Worm (Caenorhabditis elegans) whole organism, midembryonic: ENCODE results near the gene srbc-67.

Source experiments
- T22C8.4 ChIP-seq: fragments of 200-800 bp; sonication (Bioruptor generic); IDR thresholded peaks from 2 replicates; pipeline ENCODE4 v1.3.6; 2022; ENCODE audit warnings: missing genetic modification characterization, missing compliant biosample characterization
- cog-1 ChIP-seq: sonication (generic microtip); optimal IDR thresholded peaks from 2 replicates; lab custom pipeline; 2016; ENCODE audit warnings: missing genetic modification characterization, missing compliant biosample characterization
- flt-1 ChIP-seq: fragments of 200-800 bp; sonication (Bioruptor generic); IDR thresholded peaks from 2 replicates; pipeline ENCODE4 v1.3.6; 2022; ENCODE audit warnings: missing genetic modification characterization, missing compliant biosample characterization
- klf-2 ChIP-seq: fragments of 200-800 bp; sonication (Bioruptor generic); conservative IDR thresholded peaks from 2 replicates; pipeline ENCODE4 v1.3.6; 2022; ENCODE audit warnings: missing genetic modification reagents, missing genetic modification characterization, missing compliant biosample characterization
- med-1 ChIP-seq: sonication (generic microtip); optimal IDR thresholded peaks from 2 replicates; lab custom pipeline; 2017; ENCODE audit warnings: missing genetic modification characterization, mild to moderate bottlenecking, missing compliant biosample characterization, antibody characterized with exemption, missing genetic modification reagents; ENCODE audit not compliant: insufficient read depth
- ref-1 ChIP-seq: fragments of 200-800 bp; sonication (Bioruptor generic); conservative IDR thresholded peaks from 2 replicates; pipeline ENCODE4 v1.3.6; 2022; ENCODE audit warnings: missing genetic modification reagents, missing genetic modification characterization, missing compliant biosample characterization
- tab-1 ChIP-seq: fragments of 200-800 bp; sonication (Bioruptor generic); IDR thresholded peaks from 2 replicates; pipeline ENCODE4 v1.3.6; 2022; ENCODE audit warnings: missing genetic modification characterization, missing compliant biosample characterization
- ztf-23 ChIP-seq: fragments of 200-800 bp; sonication (Bioruptor generic); IDR thresholded peaks from 2 replicates; pipeline ENCODE4 v1.3.6; 2022; ENCODE audit warnings: missing genetic modification reagents, missing genetic modification characterization, missing compliant biosample characterization
- ztf-29 ChIP-seq: fragments of 200-800 bp; sonication (Bioruptor generic); IDR thresholded peaks from 2 replicates; pipeline ENCODE4 v1.3.6; 2022; ENCODE audit warnings: missing genetic modification reagents, missing genetic modification characterization, missing compliant biosample characterization

srbc-67 gene

ce11 chrV:3546517-3546916, 5.5 kb upstream of the srbc-67 start, which contains the start of gene srbc-68:
Gene srbc-68, minus strand, starts transcription at chrV:3546617.
- TF ChIP-seq tab-1 (GFP tag; lab: Robert Waterston, UW): no peak
- no peak for TF ChIP-seq ztf-29
- no peak for TF ChIP-seq med-1 (GFP tag; lab: Kevin White, UChicago)
- no peak for TF ChIP-seq ref-1 (GFP tag; lab: Robert Waterston, UW)
- TF ChIP-seq T22C8.4 (GFP tag; lab: Robert Waterston, UW): no peak
- no peak for TF ChIP-seq ztf-23
- TF ChIP-seq flt-1 (GFP tag; lab: Robert Waterston, UW): no peak
- no peak for TF ChIP-seq klf-2 (GFP tag; lab: Robert Waterston, UW)
- no peak for TF ChIP-seq cog-1 (tag; lab: Kevin White, UChicago)

ce11 chrV:3543344-3543743, 2.3 kb upstream of the srbc-67 start, which contains the start of gene nhr-222:
Gene nhr-222, minus strand, starts transcription at chrV:3543444.
- no peak for TF ChIP-seq cog-1 (tag; lab: Kevin White, UChicago)
- TF ChIP-seq ztf-23: no peak
- no peak for TF ChIP-seq med-1 (GFP tag; lab: Kevin White, UChicago)
- no peak for TF ChIP-seq klf-2 (GFP tag; lab: Robert Waterston, UW)

- TF ChIP-seq cog-1 (tag; lab: Kevin White, UChicago) (no peak), klf-2 (GFP tag; lab: Robert Waterston, UW) (no peak), flt-1 (GFP tag; lab: Robert Waterston, UW) (no peak), med-1 (GFP tag; lab: Kevin White, UChicago) (no peak), ref-1 (GFP tag; lab: Robert Waterston, UW) (no peak), ztf-23 (no peak)
These were observed 2.7 kb downstream of the srbc-67 start, which contains the start of gene nhr-93 for ce11 chrV:3538307-3538706. Gene nhr-93, minus strand, starts transcription at chrV:3538407.

ce11 chrV:3535260-3535659, 5.8 kb downstream of the srbc-67 start, which contains the start of gene nhr-221:
Gene nhr-221, minus strand, starts transcription at chrV:3535360.
- no peak for TF ChIP-seq ref-1 (GFP tag; lab: Robert Waterston, UW)
- TF ChIP-seq ztf-23: no peak
- no peak for TF ChIP-seq flt-1 (GFP tag; lab: Robert Waterston, UW)
- no peak for TF ChIP-seq tab-1 (GFP tag; lab: Robert Waterston, UW)
- TF ChIP-seq cog-1 (tag; lab: Kevin White, UChicago): no peak
- no peak for TF ChIP-seq med-1 (GFP tag; lab: Kevin White, UChicago)
- TF ChIP-seq klf-2 (GFP tag; lab: Robert Waterston, UW): no peak
- TF ChIP-seq T22C8.4 (GFP tag; lab: Robert Waterston, UW): no peak
- TF ChIP-seq ztf-29: no peak

- TF ChIP-seq ztf-29: no peak
- TF ChIP-seq cog-1 (tag; lab: Kevin White, UChicago): no peak
- no peak for TF ChIP-seq klf-2 (GFP tag; lab: Robert Waterston, UW)
- no peak for TF ChIP-seq ref-1 (GFP tag; lab: Robert Waterston, UW)
- no peak for TF ChIP-seq ztf-23
- no peak for TF ChIP-seq med-1 (GFP tag; lab: Kevin White, UChicago)
- no peak for TF ChIP-seq tab-1 (GFP tag; lab: Robert Waterston, UW)
- TF ChIP-seq T22C8.4 (GFP tag; lab: Robert Waterston, UW): no peak
- TF ChIP-seq flt-1 (GFP tag; lab: Robert Waterston, UW): no peak
These were observed 10.6 kb downstream of the srbc-67 start, which contains the start of gene srbc-66 for ce11 chrV:3530403-3530802. Gene srbc-66, plus strand, starts transcription at chrV:3530703.

ce11 chrV:3526882-3527281, 14.1 kb downstream of the srbc-67 start, which contains the start of gene str-260:
Gene str-260, plus strand, starts transcription at chrV:3527182.
- TF ChIP-seq klf-2 (GFP tag; lab: Robert Waterston, UW) (no peak), tab-1 (GFP tag; lab: Robert Waterston, UW) (no peak), ztf-23 (no peak), T22C8.4 (GFP tag; lab: Robert Waterston, UW) (no peak), cog-1 (tag; lab: Kevin White, UChicago) (no peak), ztf-29 (no peak), med-1 (GFP tag; lab: Kevin White, UChicago) (no peak), ref-1 (GFP tag; lab: Robert Waterston, UW) (no peak), flt-1 (GFP tag; lab: Robert Waterston, UW) (no peak)

ce11 chrV:3524970-3525369, 16.0 kb downstream of the srbc-67 start, which contains the start of gene T24A6.7:
Gene T24A6.7, plus strand, starts transcription at chrV:3525270.
- TF ChIP-seq med-1 (GFP tag; lab: Kevin White, UChicago): no peak
- TF ChIP-seq ztf-29: no peak
- TF ChIP-seq ztf-23: no peak
- no peak for TF ChIP-seq flt-1 (GFP tag; lab: Robert Waterston, UW)
- TF ChIP-seq tab-1 (GFP tag; lab: Robert Waterston, UW): no peak

- no peak for TF ChIP-seq T22C8.4 (GFP tag; lab: Robert Waterston, UW)
- TF ChIP-seq klf-2 (GFP tag; lab: Robert Waterston, UW): no peak
- no peak for TF ChIP-seq cog-1 (tag; lab: Kevin White, UChicago)
- no peak for TF ChIP-seq ref-1 (GFP tag; lab: Robert Waterston, UW)
- no peak for TF ChIP-seq ztf-23
- TF ChIP-seq tab-1 (GFP tag; lab: Robert Waterston, UW): no peak
- TF ChIP-seq flt-1 (GFP tag; lab: Robert Waterston, UW): no peak
- TF ChIP-seq ztf-29: no peak
- no peak for TF ChIP-seq med-1 (GFP tag; lab: Kevin White, UChicago)
These were observed 17.8 kb downstream of the srbc-67 start, which contains the start of gene irg-1 for ce11 chrV:3523262-3523661. Gene irg-1, plus strand, starts transcription at chrV:3523587.

ce11 chrV:3520412-3520811, 20.6 kb downstream of the srbc-67 start:
- TF ChIP-seq flt-1 (GFP tag; lab: Robert Waterston, UW): peak; percentile 65; the same call in 1 of the 2 replicates

ce11 chrV:3517889-3518288, 23.1 kb downstream of the srbc-67 start, which contains the start of gene str-227:
Gene str-227, plus strand, starts transcription at chrV:3518189.
- TF ChIP-seq cog-1 (tag; lab: Kevin White, UChicago) (no peak), ztf-23 (no peak), T22C8.4 (GFP tag; lab: Robert Waterston, UW) (no peak)
